Fruit fly (Drosophila melanogaster) S2 (cell line): Measurements from ENCODE around the gene Alms1a.

ENCODE experiments used
- CG8478 ChIP-seq: fragments of >200 bp; optimal IDR thresholded peaks from 2 replicates; lab custom pipeline; 2018
- CTCF ChIP-seq, 2 experiments: fragments of >200 bp; optimal IDR thresholded peaks; 2 replicates each; lab custom pipeline; 2018

dm6 chrX:4660642-4661252 lies 24.9 kb upstream of the Alms1a start:
- no peak for TF ChIP-seq CTCF (optimal IDR thresholded peaks at IDR 0.05; lab: Kevin White, UChicago)
- TF ChIP-seq CG8478 (lab: Kevin White, UChicago), result no peak
